Worm (Caenorhabditis elegans) whole organism, L3 larva: Measurements from ENCODE around the gene H20J04.4.

Source experiments
- daf-12 ChIP-seq: fragments of 150-350 bp; optimal IDR thresholded peaks from 2 replicates; lab custom pipeline; 2014; ENCODE audit warnings: missing biosample characterization, missing genetic modification reagents, missing genetic modification characterization
- lin-15B ChIP-seq: fragments of 150-350 bp; optimal IDR thresholded peaks from 2 replicates; lab custom pipeline; 2014; ENCODE audit warnings: missing biosample characterization, missing genetic modification characterization
- pha-4 ChIP-seq: fragments of 150-350 bp; optimal IDR thresholded peaks from 2 replicates; lab custom pipeline; 2014; ENCODE audit warnings: missing biosample characterization, missing genetic modification reagents, missing genetic modification characterization

- TF ChIP-seq daf-12 (tag; lab: Kevin White, UChicago) (no peak), lin-15B (tag; lab: Kevin White, UChicago) (no peak), pha-4 (tag; lab: Kevin White, UChicago) (no peak)
Observed at ce11 chrII:4341484-4341883, 12.7 kb downstream of the H20J04.4 start.
